Worm (Caenorhabditis elegans): ENCODE results near the gene his-74.

his-74 gene

DNA sequence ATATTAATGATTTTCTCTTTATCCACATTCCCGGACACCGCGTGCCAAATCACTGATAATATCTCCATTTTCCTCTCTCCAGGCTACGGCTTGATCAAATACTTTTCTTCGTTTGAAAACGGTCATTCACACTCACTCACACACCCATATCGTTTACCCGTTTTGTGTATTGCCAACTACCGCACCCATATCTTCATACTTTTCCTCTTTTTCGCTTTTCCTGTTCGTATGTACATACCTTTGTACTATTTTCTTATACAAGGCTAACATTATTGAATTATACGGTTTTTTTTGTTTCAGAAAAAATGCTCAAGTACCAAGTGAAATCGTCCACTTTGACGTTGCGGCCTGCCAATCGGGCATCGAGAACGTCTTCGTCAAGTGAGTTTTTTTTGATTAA, 7.8 kb upstream of the his-74 start, which contains the start of gene W05B10.4:
Gene W05B10.4 (plus strand): TSS at position 301 of the 400 bp plus-strand sequence.
- no peak for TF ChIP-seq eyg-1 (tag; optimal IDR thresholded peaks at IDR 0.05)
- no peak for TF ChIP-seq ceh-24 (tag; optimal IDR thresholded peaks at IDR 0.05)
- TF ChIP-seq sox-4 (tag; optimal IDR thresholded peaks at IDR 0.05) = no peak
- TF ChIP-seq unc-42 (tag; optimal IDR thresholded peaks at IDR 0.05) = no peak
- no peak for TF ChIP-seq fax-1 (tag; optimal IDR thresholded peaks at IDR 0.05)
- no peak for TF ChIP-seq ceh-34 (tag; optimal IDR thresholded peaks at IDR 0.05)
- TF ChIP-seq hlh-15 (tag; optimal IDR thresholded peaks at IDR 0.05) = no peak
- no peak for TF ChIP-seq ceh-6 (GFP tag; optimal IDR thresholded peaks at IDR 0.05)

DNA sequence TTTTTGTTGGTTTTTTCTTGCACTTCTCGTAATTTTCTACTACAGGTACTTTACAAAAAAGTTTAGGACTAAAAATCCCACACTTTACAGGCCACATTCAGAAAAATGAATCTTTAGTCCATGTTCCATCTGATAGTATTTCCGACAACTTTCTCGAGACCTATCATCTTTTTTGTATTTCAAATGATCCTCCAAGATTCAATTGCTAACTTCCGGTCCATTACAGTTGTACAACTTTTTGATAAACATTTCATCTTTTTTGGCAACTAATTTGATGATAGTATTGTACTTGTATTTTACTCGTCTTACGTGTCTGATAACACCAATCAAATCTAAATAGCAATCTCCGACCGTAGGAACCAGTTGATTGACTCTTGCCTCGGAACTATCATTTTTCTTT, 7.3 kb upstream of the his-74 start:
- TF ChIP-seq sox-4 (tag; optimal IDR thresholded peaks at IDR 0.05) (no peak), hlh-6 (tag; optimal IDR thresholded peaks at IDR 0.05) (no peak), pros-1 (tag; optimal IDR thresholded peaks at IDR 0.05) (no peak), T23F11.4 (GFP tag; optimal IDR thresholded peaks at IDR 0.05) (no peak), ceh-14 (tag; optimal IDR thresholded peaks at IDR 0.05) (no peak), hlh-13 (GFP tag; optimal IDR thresholded peaks at IDR 0.05) (no peak), unc-3 (GFP tag; conservative IDR thresholded peaks at IDR 0.05) (no peak), unc-3 (tag; optimal IDR thresholded peaks at IDR 0.05) (no peak)

DNA sequence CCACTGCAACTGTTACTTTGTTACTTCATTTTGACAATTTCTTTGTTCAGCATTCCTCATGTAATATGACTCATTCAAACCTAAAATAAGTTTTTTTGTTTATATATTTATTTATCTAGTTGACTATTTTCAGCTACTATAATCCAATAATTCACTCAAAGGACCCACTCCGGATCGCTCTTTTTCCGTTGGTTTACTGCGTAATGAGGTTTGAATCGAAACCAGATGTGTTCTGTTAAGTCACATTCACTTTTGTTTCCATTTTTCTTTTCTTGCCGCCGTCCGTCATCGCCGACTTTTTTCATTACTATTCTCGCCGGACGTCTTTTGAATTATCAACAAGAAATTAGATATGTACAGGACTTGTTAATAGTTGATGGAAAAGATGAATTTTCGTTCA, 3.3 kb upstream of the his-74 start:
- TF ChIP-seq hlh-15 (tag; optimal IDR thresholded peaks at IDR 0.05) (no peak), pax-1 (tag; optimal IDR thresholded peaks at IDR 0.05) (no peak), hlh-6 (tag; optimal IDR thresholded peaks at IDR 0.05) (no peak), odd-2 (tag; optimal IDR thresholded peaks at IDR 0.05) (no peak), ama-1 (optimal IDR thresholded peaks at IDR 0.05) (no peak), ceh-19 (GFP tag; optimal IDR thresholded peaks at IDR 0.05) (no peak)

DNA sequence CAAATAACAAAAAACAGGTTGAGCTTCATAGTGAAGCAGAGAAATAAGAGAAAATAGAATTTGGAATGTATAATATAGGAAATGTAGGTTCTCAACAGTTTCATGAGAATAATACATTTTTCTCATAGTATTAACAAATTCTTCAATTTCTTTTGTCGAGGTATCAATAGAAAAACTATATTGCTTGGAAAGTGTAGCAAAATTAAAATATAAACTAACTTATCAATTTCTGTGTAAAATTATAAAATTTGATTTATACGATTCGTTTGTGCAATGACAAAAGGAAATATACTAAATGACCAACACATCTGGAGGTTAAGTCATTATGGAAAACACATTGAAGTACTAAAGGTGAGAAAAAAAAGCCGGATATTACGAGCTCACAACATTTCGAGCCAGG, 1.5 kb upstream of the his-74 start, which contains the start of gene W05B10.3:
Gene W05B10.3 (minus strand): TSS at position 101 of the 400 bp plus-strand sequence.
- no peak for TF ChIP-seq hlh-15 (tag; optimal IDR thresholded peaks at IDR 0.05)
- no peak for TF ChIP-seq hlh-6 (tag; optimal IDR thresholded peaks at IDR 0.05)
- TF ChIP-seq tbx-2 (tag; optimal IDR thresholded peaks at IDR 0.05) = no peak
- no peak for TF ChIP-seq pha-2 (tag; optimal IDR thresholded peaks at IDR 0.05)
- TF ChIP-seq sox-4 (tag; optimal IDR thresholded peaks at IDR 0.05) = no peak
- no peak for TF ChIP-seq ceh-2 (tag; optimal IDR thresholded peaks at IDR 0.05)
- no peak for TF ChIP-seq nhr-11 (tag; optimal IDR thresholded peaks at IDR 0.05)
- TF ChIP-seq pqm-1 (tag; optimal IDR thresholded peaks at IDR 0.05) = no peak
- no peak for TF ChIP-seq rnt-1 (tag; optimal IDR thresholded peaks at IDR 0.05)
- no peak for TF ChIP-seq ceh-30 (tag; optimal IDR thresholded peaks at IDR 0.05)
- no peak for TF ChIP-seq ref-2 (tag; optimal IDR thresholded peaks at IDR 0.05)
- no peak for TF ChIP-seq pag-3 (tag; optimal IDR thresholded peaks at IDR 0.05; ENCODE audit: borderline replicate concordance)
- TF ChIP-seq F13H6.1 (tag; optimal IDR thresholded peaks at IDR 0.05) = no peak
- no peak for TF ChIP-seq C38D4.7 (GFP tag; optimal IDR thresholded peaks at IDR 0.05)
- TF ChIP-seq ceh-45 (GFP tag; IDR thresholded peaks at IDR 0.05) = no peak
- no peak for TF ChIP-seq Y22D7AL.16 (tag; optimal IDR thresholded peaks at IDR 0.05)
- no peak for TF ChIP-seq odd-2 (tag; optimal IDR thresholded peaks at IDR 0.05)
- TF ChIP-seq syd-9 (tag; optimal IDR thresholded peaks at IDR 0.05) = no peak

DNA sequence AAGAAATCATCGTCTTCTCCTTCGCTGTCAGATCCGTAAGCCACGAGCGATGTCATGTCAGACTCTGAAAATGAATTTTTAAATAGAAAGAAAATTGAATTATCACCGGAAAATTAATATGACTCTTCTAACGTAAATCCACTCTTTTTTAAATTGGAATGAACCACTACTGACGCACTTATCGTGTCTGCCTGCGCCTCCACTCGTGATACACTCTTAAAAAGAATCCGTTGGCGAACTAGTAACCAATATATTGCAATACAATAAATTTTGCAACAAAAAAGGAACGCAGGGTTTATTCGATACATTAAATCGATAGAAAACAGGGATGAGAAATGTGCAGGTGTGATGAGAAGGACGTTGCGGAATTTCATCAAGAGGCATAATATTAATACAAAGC, 704 bp downstream of the his-74 start, which contains the start of gene ccch-3:
Gene ccch-3 (minus strand): TSS at position 262 of the 400 bp plus-strand sequence.
- peak; percentile 37 for TF ChIP-seq hlh-30 (tag; optimal IDR thresholded peaks at IDR 0.05; ENCODE audit: insufficient read depth)
- TF ChIP-seq T23F11.4 (GFP tag; optimal IDR thresholded peaks at IDR 0.05) = no peak
- TF ChIP-seq ceh-31 (tag; optimal IDR thresholded peaks at IDR 0.05) = peak; percentile 14
- no peak for TF ChIP-seq tbx-2 (tag; optimal IDR thresholded peaks at IDR 0.05)
- peak; percentile 4 for TF ChIP-seq ztf-16 (tag; optimal IDR thresholded peaks at IDR 0.05)
- TF ChIP-seq unc-42 (tag; optimal IDR thresholded peaks at IDR 0.05) = peak; percentile 83
- no peak for TF ChIP-seq fkh-10 (GFP tag; optimal IDR thresholded peaks at IDR 0.05)
- no peak for TF ChIP-seq lim-6 (tag; optimal IDR thresholded peaks at IDR 0.05)
- no peak for TF ChIP-seq ceh-19 (GFP tag; optimal IDR thresholded peaks at IDR 0.05)
- TF ChIP-seq gmeb-2 (tag; optimal IDR thresholded peaks at IDR 0.05) = no peak
- no peak for TF ChIP-seq ceh-2 (tag; optimal IDR thresholded peaks at IDR 0.05)

Data from whole organism, late embryonic.